Fruit fly (Drosophila melanogaster): ENCODE results near the gene CG45490.

Gene CG45490

dm6 chrX:19890010-19890665, 44.0 kb downstream of the CG45490 start, which contains the start of gene amn:
TSS of gene amn (minus strand) at chrX:19890060.
- TF ChIP-seq CG8301 (tag; optimal IDR thresholded peaks at IDR 0.05) = no peak
- no peak for TF ChIP-seq CG32121 (GFP tag; IDR thresholded peaks at IDR 0.05)
- no peak for TF ChIP-seq CG34367 (tag; optimal IDR thresholded peaks at IDR 0.05)
- TF ChIP-seq Pif1B (GFP tag; optimal IDR thresholded peaks at IDR 0.05) = no peak
- no peak for TF ChIP-seq D1 (tag; optimal IDR thresholded peaks at IDR 0.05)
- no peak for TF ChIP-seq CG17806 (tag; optimal IDR thresholded peaks at IDR 0.05)
- no peak for TF ChIP-seq CG9948 (tag; optimal IDR thresholded peaks at IDR 0.05)
- no peak for TF ChIP-seq Snoo (tag; optimal IDR thresholded peaks at IDR 0.05)
- no peak for TF ChIP-seq CG8159 (tag; optimal IDR thresholded peaks at IDR 0.05)
- no peak for TF ChIP-seq Ets98B (GFP tag; IDR thresholded peaks at IDR 0.05)
- no peak for TF ChIP-seq CG14655 (GFP tag; optimal IDR thresholded peaks at IDR 0.05)
- TF ChIP-seq gl (tag; optimal IDR thresholded peaks at IDR 0.05) = no peak
- no peak for TF ChIP-seq CG12605 (GFP tag; IDR thresholded peaks at IDR 0.05)
- TF ChIP-seq EcR (GFP tag; optimal IDR thresholded peaks at IDR 0.05) = no peak

DNA sequence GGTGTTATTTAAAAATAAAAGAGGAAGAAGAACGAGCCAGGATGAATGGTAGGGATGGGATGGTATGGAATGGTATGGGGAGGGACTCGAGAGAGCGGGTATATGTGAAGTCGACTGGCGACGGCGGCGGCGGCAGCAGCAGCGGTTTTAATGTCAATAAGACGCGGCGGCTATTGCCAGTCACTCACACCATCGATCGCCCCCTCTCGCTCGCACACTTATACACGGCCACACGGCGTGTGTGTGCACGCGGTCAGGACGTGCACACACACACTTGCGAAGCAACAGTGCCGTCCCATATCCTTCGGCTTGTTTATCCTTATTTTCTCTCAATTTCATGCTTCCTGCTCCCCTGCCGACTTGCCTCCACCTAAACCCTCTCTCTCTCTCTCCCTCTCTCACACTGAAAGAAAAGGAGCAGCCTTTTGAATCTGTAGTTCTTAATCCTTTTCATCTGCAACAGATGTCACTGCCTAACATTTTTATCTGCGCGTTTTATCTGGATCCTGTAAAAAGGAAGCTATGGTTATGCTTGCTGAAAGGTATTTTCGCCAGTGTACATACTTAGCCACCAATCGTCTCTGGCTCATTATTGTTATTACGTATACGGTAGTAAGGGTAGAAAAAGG, 44.9 kb downstream of the CG45490 start:
- TF ChIP-seq CG8301 (tag; optimal IDR thresholded peaks at IDR 0.05) (peak; percentile 31), fd96Ca (GFP tag; IDR thresholded peaks at IDR 0.05) (peak; percentile 60; the same call in 2 of the 3 replicates), EcR (GFP tag; optimal IDR thresholded peaks at IDR 0.05) (no peak), Pif1A (GFP tag; optimal IDR thresholded peaks at IDR 0.05) (peak; percentile 73), CG12605 (GFP tag; IDR thresholded peaks at IDR 0.05) (no peak), CG32121 (GFP tag; IDR thresholded peaks at IDR 0.05) (0 out of 2 replicates have a peak, but pooled peaks have one; percentile 28), Snoo (tag; optimal IDR thresholded peaks at IDR 0.05) (peak; percentile 70), CG8159 (tag; optimal IDR thresholded peaks at IDR 0.05) (peak; percentile 74), CG4496 (GFP tag; IDR thresholded peaks at IDR 0.05) (peak; percentile 30; the same call in 1 of the 3 replicates), CG14655 (GFP tag; optimal IDR thresholded peaks at IDR 0.05) (peak; percentile 45), CG17806 (tag; optimal IDR thresholded peaks at IDR 0.05) (peak; percentile 61), rn (GFP tag; IDR thresholded peaks at IDR 0.05) (no peak), D1 (tag; optimal IDR thresholded peaks at IDR 0.05) (no peak), Ets98B (GFP tag; IDR thresholded peaks at IDR 0.05) (peak; percentile 39; the same call in 1 of the 2 replicates), CG15710 (tag; optimal IDR thresholded peaks at IDR 0.05) (peak; percentile 76), CG13204 (GFP tag; optimal IDR thresholded peaks at IDR 0.05) (peak; percentile 23), gl (tag; optimal IDR thresholded peaks at IDR 0.05) (peak; percentile 58), Pif1B (GFP tag; optimal IDR thresholded peaks at IDR 0.05) (peak; percentile 40), CG9948 (tag; optimal IDR thresholded peaks at IDR 0.05) (peak; percentile 73), CG34367 (tag; optimal IDR thresholded peaks at IDR 0.05) (peak; percentile 55), CG10348 (GFP tag; IDR thresholded peaks at IDR 0.05) (no peak)

- no peak for TF ChIP-seq CG9948 (tag; optimal IDR thresholded peaks at IDR 0.05)
- TF ChIP-seq CG17806 (tag; optimal IDR thresholded peaks at IDR 0.05) = peak; percentile 24
- TF ChIP-seq CG4496 (GFP tag; IDR thresholded peaks at IDR 0.05) = peak; percentile 81
- peak; percentile 76 for TF ChIP-seq gl (tag; optimal IDR thresholded peaks at IDR 0.05)
- TF ChIP-seq CG10348 (GFP tag; IDR thresholded peaks at IDR 0.05) = no peak
- peak; percentile 66 for TF ChIP-seq Snoo (tag; optimal IDR thresholded peaks at IDR 0.05)
- peak; percentile 62 for TF ChIP-seq Ets98B (GFP tag; IDR thresholded peaks at IDR 0.05)
- TF ChIP-seq CG14655 (GFP tag; optimal IDR thresholded peaks at IDR 0.05) = peak; percentile 67
- TF ChIP-seq CG32121 (GFP tag; IDR thresholded peaks at IDR 0.05) = peak; percentile 67
- peak; percentile 62 for TF ChIP-seq EcR (GFP tag; optimal IDR thresholded peaks at IDR 0.05)
- peak; percentile 55 for TF ChIP-seq CG8159 (tag; optimal IDR thresholded peaks at IDR 0.05)
- peak; percentile 73; the same call in 2 of the 3 replicates for TF ChIP-seq fd96Ca (GFP tag; IDR thresholded peaks at IDR 0.05)
- peak; percentile 56 for TF ChIP-seq Pif1B (GFP tag; optimal IDR thresholded peaks at IDR 0.05)
- TF ChIP-seq CG34367 (tag; optimal IDR thresholded peaks at IDR 0.05) = peak; percentile 65
- TF ChIP-seq CG12605 (GFP tag; IDR thresholded peaks at IDR 0.05) = peak; percentile 46
- peak; percentile 50 for TF ChIP-seq CG15710 (tag; optimal IDR thresholded peaks at IDR 0.05)
- peak; percentile 70 for TF ChIP-seq CG13204 (GFP tag; optimal IDR thresholded peaks at IDR 0.05)
- no peak for TF ChIP-seq D1 (tag; optimal IDR thresholded peaks at IDR 0.05)
- TF ChIP-seq CG8301 (tag; optimal IDR thresholded peaks at IDR 0.05) = peak; percentile 41
- peak; percentile 52; the same call in 1 of the 2 replicates for TF ChIP-seq rn (GFP tag; IDR thresholded peaks at IDR 0.05)
- TF ChIP-seq Pif1A (GFP tag; optimal IDR thresholded peaks at IDR 0.05) = peak; percentile 61
Observed at dm6 chrX:19886936-19887934, 46.9 kb downstream of the CG45490 start.

DNA sequence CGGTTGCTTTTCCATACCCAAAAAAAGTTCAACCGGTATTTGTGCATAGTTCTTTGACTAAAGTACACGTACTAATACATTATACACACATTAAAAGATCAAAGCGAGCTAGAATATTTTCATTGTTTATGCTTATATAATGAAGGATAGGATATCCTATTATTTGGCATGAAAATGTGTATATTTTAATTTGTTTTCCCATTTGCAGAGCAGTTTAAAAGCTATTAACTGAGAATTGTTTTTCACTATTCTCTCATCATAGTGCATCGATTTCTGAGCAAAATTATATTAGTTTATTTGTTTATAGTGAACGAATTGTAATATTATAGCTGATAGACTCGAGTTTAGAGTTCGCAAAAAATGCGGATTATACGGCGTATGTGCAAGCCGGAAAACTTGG, 47.6 kb downstream of the CG45490 start:
- TF ChIP-seq CG14655 (GFP tag; optimal IDR thresholded peaks at IDR 0.05) (peak; percentile 54), D1 (tag; optimal IDR thresholded peaks at IDR 0.05) (no peak), rn (GFP tag; IDR thresholded peaks at IDR 0.05) (no peak), CG13204 (GFP tag; optimal IDR thresholded peaks at IDR 0.05) (no peak), fd96Ca (GFP tag; IDR thresholded peaks at IDR 0.05) (no peak), CG10348 (GFP tag; IDR thresholded peaks at IDR 0.05) (no peak), CG8301 (tag; optimal IDR thresholded peaks at IDR 0.05) (peak; percentile 56), CG32121 (GFP tag; IDR thresholded peaks at IDR 0.05) (no peak), CG12605 (GFP tag; IDR thresholded peaks at IDR 0.05) (no peak), CG4496 (GFP tag; IDR thresholded peaks at IDR 0.05) (no peak)
